Fruit fly (Drosophila melanogaster) whole organism, pupa: ENCODE measurements around the gene colt.

Experiments
- CG10348 ChIP-seq: fragments of 200-800 bp; sonication (Bioruptor generic); IDR thresholded peaks from 2 replicates; pipeline ENCODE4 v1.3.6; 2022; ENCODE audit warnings: missing biosample characterization, missing genetic modification characterization
- CG12605 ChIP-seq: fragments of 200-800 bp; sonication (Bioruptor generic); IDR thresholded peaks from 2 replicates; pipeline ENCODE4 v1.3.6; 2022; ENCODE audit warnings: missing biosample characterization, missing genetic modification characterization
- CG13204 ChIP-seq: fragments of 200-800 bp; sonication (Bioruptor generic); optimal IDR thresholded peaks from 2 replicates; lab custom pipeline; 2018; ENCODE audit warnings: missing biosample characterization, mild to moderate bottlenecking, missing genetic modification characterization, moderate library complexity
- CG14655 ChIP-seq: fragments of 200-800 bp; sonication (Bioruptor generic); optimal IDR thresholded peaks from 3 replicates; lab custom pipeline; 2017; ENCODE audit warnings: mild to moderate bottlenecking, missing biosample characterization, missing genetic modification reagents, missing genetic modification characterization
- CG15710 ChIP-seq: fragments of 200-800 bp; sonication (Bioruptor generic); optimal IDR thresholded peaks from 2 replicates; lab custom pipeline; 2018; ENCODE audit warnings: missing biosample characterization, mild to moderate bottlenecking, missing genetic modification characterization, moderate library complexity
- CG17806 ChIP-seq: fragments of 200-800 bp; sonication (Bioruptor generic); optimal IDR thresholded peaks from 2 replicates; lab custom pipeline; 2018; ENCODE audit warnings: missing biosample characterization, mild to moderate bottlenecking, missing genetic modification characterization, moderate library complexity
- CG32121 ChIP-seq: fragments of 200-800 bp; sonication (Bioruptor generic); IDR thresholded peaks from 2 replicates; pipeline ENCODE4 v1.3.6; 2022; ENCODE audit warnings: missing biosample characterization, missing genetic modification characterization
- CG34367 ChIP-seq: fragments of 200-800 bp; sonication (Bioruptor generic); optimal IDR thresholded peaks from 2 replicates; lab custom pipeline; 2018; ENCODE audit warnings: missing biosample characterization, mild to moderate bottlenecking, missing genetic modification characterization
- CG4496 ChIP-seq: fragments of 200-800 bp; sonication (Bioruptor generic); IDR thresholded peaks from 3 replicates; pipeline ENCODE4 v1.3.6; 2022; ENCODE audit warnings: missing biosample characterization, missing genetic modification characterization
- CG8159 ChIP-seq: fragments of 200-800 bp; sonication (Bioruptor generic); optimal IDR thresholded peaks from 3 replicates; lab custom pipeline; 2018; ENCODE audit warnings: missing biosample characterization, mild to moderate bottlenecking, missing genetic modification characterization, moderate library complexity
- CG8301 ChIP-seq: fragments of 200-800 bp; sonication (Bioruptor generic); optimal IDR thresholded peaks from 2 replicates; lab custom pipeline; 2018; ENCODE audit warnings: missing biosample characterization, mild to moderate bottlenecking, missing genetic modification characterization
- CG9948 ChIP-seq: fragments of 200-800 bp; sonication (Bioruptor generic); optimal IDR thresholded peaks from 2 replicates; lab custom pipeline; 2018; ENCODE audit warnings: missing biosample characterization, mild to moderate bottlenecking, missing genetic modification characterization, moderate library complexity
- D1 ChIP-seq: fragments of 200-800 bp; sonication (Bioruptor generic); optimal IDR thresholded peaks from 2 replicates; lab custom pipeline; 2018; ENCODE audit warnings: missing biosample characterization, mild to moderate bottlenecking, missing genetic modification characterization, moderate library complexity
- EcR ChIP-seq: fragments of 200-800 bp; sonication (Bioruptor generic); optimal IDR thresholded peaks from 3 replicates; lab custom pipeline; 2019; ENCODE audit warnings: missing biosample characterization, missing genetic modification characterization, mild to moderate bottlenecking, moderate library complexity, missing genetic modification reagents
- Ets98B ChIP-seq: fragments of 200-800 bp; sonication (Bioruptor generic); IDR thresholded peaks from 2 replicates; pipeline ENCODE4 v1.3.6; 2022; ENCODE audit warnings: missing biosample characterization, missing genetic modification characterization
- Pif1A ChIP-seq: fragments of 200-800 bp; sonication (Bioruptor generic); optimal IDR thresholded peaks from 3 replicates; lab custom pipeline; 2016; ENCODE audit warnings: missing biosample characterization, missing genetic modification characterization
- Pif1B ChIP-seq: fragments of 200-800 bp; sonication (Bioruptor generic); optimal IDR thresholded peaks from 3 replicates; lab custom pipeline; 2016; ENCODE audit warnings: missing biosample characterization, missing genetic modification characterization
- Snoo ChIP-seq: fragments of 200-800 bp; sonication (Bioruptor generic); optimal IDR thresholded peaks from 3 replicates; lab custom pipeline; 2017; ENCODE audit warnings: missing biosample characterization, mild to moderate bottlenecking, missing genetic modification characterization, inconsistent platforms
- fd96Ca ChIP-seq: fragments of 200-800 bp; sonication (Bioruptor generic); IDR thresholded peaks from 3 replicates; pipeline ENCODE4 v1.3.6; 2022; ENCODE audit warnings: missing biosample characterization, missing genetic modification characterization
- gl ChIP-seq: fragments of 200-800 bp; sonication (Bioruptor generic); optimal IDR thresholded peaks from 2 replicates; lab custom pipeline; 2018; ENCODE audit warnings: missing biosample characterization, mild to moderate bottlenecking, missing genetic modification characterization
- rn ChIP-seq: fragments of 200-800 bp; sonication (Bioruptor generic); IDR thresholded peaks from 2 replicates; pipeline ENCODE4 v1.3.6; 2022; ENCODE audit warnings: missing biosample characterization, missing genetic modification characterization

colt gene

dm6 chr2L:2751085-2751710, 18.7 kb downstream of the colt start:
- TF ChIP-seq EcR (GFP tag; lab: Kevin White, UChicago) (peak; percentile 52), CG13204 (peak; percentile 87), D1 (tag; lab: Kevin White, UChicago) (no peak)

- TF ChIP-seq CG8159 (tag; lab: Kevin White, UChicago) (peak; percentile 41), Pif1A (peak; percentile 47), Snoo (peak; percentile 19), Pif1B (GFP tag; lab: Kevin White, UChicago) (peak; percentile 41), D1 (tag; lab: Kevin White, UChicago) (no peak), CG17806 (peak; percentile 49), CG15710 (tag; lab: Kevin White, UChicago) (peak; percentile 22), CG12605 (GFP tag; lab: Robert Waterston, UW) (no peak), CG9948 (tag; lab: Kevin White, UChicago) (peak; percentile 67), CG10348 (GFP tag; lab: Robert Waterston, UW) (no peak), CG4496 (GFP tag; lab: Robert Waterston, UW) (no peak), rn (GFP tag; lab: Robert Waterston, UW) (no peak), gl (tag; lab: Kevin White, UChicago) (no peak), CG32121 (GFP tag; lab: Robert Waterston, UW) (no peak), fd96Ca (GFP tag; lab: Robert Waterston, UW) (no peak), CG13204 (no peak), CG34367 (tag; lab: Kevin White, UChicago) (peak; percentile 7), EcR (GFP tag; lab: Kevin White, UChicago) (no peak), Ets98B (GFP tag; lab: Robert Waterston, UW) (no peak), CG14655 (GFP tag; lab: Kevin White, UChicago) (peak; percentile 88), CG8301 (tag; lab: Kevin White, UChicago) (peak; percentile 86)
- TF ChIP-seq, all 21 proteins: peak for 10
These were observed 19.4 kb downstream of the colt start for dm6 chr2L:2750337-2751084.

dm6 chr2L:2749144-2749766, 20.6 kb downstream of the colt start:
- TF ChIP-seq rn (GFP tag; lab: Robert Waterston, UW) (no peak), CG13204 (peak; percentile 57), CG17806 (no peak)

DNA sequence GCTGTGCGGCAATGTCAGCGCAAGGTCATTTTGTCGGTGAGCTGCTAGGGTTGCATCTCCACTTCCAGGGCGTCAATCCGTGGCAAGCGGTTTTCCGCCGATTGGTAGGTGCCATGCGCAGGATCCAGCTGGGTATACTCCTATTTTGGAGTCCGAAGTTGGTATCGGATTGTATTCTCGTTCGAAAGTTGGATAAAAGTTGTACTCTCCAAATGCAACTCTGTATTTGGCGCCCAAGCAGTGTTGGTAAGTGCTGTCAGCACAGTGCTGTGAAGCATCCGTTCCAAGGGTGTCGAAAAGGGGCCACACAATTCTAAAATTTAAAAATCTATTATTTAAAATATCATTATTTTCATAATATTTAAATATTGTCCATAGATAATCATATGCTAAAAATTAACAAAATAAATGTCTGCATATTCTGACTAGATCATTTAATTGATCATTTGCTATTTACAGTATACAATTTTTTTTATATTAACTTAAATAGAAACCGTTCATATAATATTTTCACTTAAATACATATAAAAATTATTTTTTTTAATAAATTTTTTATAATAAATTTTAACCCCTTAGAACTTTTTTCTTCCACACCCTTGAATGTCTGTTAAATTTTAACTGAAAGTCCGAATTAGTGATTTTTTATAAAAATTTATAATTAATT, 21.3 kb downstream of the colt start:
- no peak for TF ChIP-seq CG13204
- peak; percentile 58 for TF ChIP-seq rn (GFP tag; lab: Robert Waterston, UW)
- no peak for TF ChIP-seq Pif1B (GFP tag; lab: Kevin White, UChicago)
- TF ChIP-seq CG8301 (tag; lab: Kevin White, UChicago) = peak; percentile 63
- peak; percentile 85 for TF ChIP-seq Snoo
- peak; percentile 82 for TF ChIP-seq CG9948 (tag; lab: Kevin White, UChicago)
- no peak for TF ChIP-seq D1 (tag; lab: Kevin White, UChicago)
- TF ChIP-seq CG4496 (GFP tag; lab: Robert Waterston, UW) = peak; percentile 87
- TF ChIP-seq CG10348 (GFP tag; lab: Robert Waterston, UW) = 0 out of 2 replicates have a peak, but pooled peaks have one; percentile 13
- TF ChIP-seq Pif1A = no peak
- TF ChIP-seq fd96Ca (GFP tag; lab: Robert Waterston, UW) = peak; percentile 87
- TF ChIP-seq CG34367 (tag; lab: Kevin White, UChicago) = peak; percentile 64
- TF ChIP-seq CG8159 (tag; lab: Kevin White, UChicago) = peak; percentile 91
- peak; percentile 56 for TF ChIP-seq CG12605 (GFP tag; lab: Robert Waterston, UW)
- TF ChIP-seq CG15710 (tag; lab: Kevin White, UChicago) = peak; percentile 88
- peak; percentile 76; the same call in 1 of the 2 replicates for TF ChIP-seq CG32121 (GFP tag; lab: Robert Waterston, UW)
- peak; percentile 52 for TF ChIP-seq gl (tag; lab: Kevin White, UChicago)
- peak; percentile 75 for TF ChIP-seq CG17806
- TF ChIP-seq EcR (GFP tag; lab: Kevin White, UChicago) = peak; percentile 56
- peak; percentile 81 for TF ChIP-seq Ets98B (GFP tag; lab: Robert Waterston, UW)
- no peak for TF ChIP-seq CG14655 (GFP tag; lab: Kevin White, UChicago)

DNA sequence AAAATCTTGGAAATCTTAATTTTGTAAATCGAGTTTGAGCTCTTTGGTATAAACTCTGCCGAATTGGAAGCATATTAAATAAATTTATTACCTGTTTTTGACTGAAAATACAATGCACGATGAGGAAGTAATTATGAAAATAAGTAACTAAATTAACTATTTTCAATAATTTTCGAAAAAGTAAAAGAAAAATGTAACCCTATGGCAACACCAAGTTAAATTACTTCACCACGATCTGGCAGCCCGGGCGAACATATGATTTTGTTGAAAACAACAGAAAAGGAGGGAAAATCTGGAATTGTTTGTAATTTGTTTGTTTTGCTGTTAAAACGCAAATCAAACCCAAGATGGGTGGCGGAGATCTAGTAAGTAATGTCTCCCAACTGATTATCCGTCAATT, 25.0 kb downstream of the colt start, which contains the start of the genes CG9961 and Cwc25:
Gene CG9961 (minus strand): TSS at position 83 of the 400 bp plus-strand sequence.
Gene Cwc25 (plus strand): TSS at position 247 of the 400 bp plus-strand sequence.
- peak; percentile 20 for TF ChIP-seq CG8159 (tag; lab: Kevin White, UChicago)
- no peak for TF ChIP-seq CG34367 (tag; lab: Kevin White, UChicago)
